Worm (Caenorhabditis elegans): ENCODE data around the gene B0393.4.
"Not testable (repeated sequence)": the region's sequence is repeated elsewhere in the genome, so short reads cannot be mapped to it uniquely, and the experiment has no call there.

B0393.4 gene

DNA sequence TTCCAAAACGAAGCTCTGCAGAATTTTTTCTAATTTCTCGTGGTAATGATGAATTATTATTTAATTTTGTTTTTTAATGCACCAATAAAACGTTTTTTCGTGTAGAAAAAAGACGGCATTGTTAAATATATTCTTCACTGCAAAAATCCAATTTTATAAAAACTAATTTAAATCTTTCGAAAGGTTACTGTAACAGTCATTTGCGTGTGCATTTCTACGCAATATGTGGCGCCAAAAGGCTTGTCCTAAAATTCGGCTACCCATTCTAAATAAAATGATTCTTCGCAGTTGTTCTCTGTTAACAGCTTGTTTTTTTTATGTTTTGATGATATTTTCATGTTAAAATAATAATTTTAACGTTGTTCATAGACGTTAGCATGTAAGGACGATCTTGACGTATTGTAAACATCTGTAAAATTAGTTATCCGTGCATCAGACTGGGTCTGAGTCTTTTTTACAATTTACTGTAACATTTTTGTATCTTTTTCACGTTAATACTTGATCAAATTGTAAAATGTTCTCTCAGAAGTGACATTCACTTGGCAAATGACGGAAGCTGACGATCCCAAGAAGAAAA is 29.2 kb upstream of the B0393.4 start, which contains the start of gene mip-1:
TSS of gene mip-1 (plus strand) at position 527 of the 577 bp plus-strand sequence.
- TF ChIP-seq nhr-77 (tag; optimal IDR thresholded peaks at IDR 0.05) (no peak), jun-1 (tag; optimal IDR thresholded peaks at IDR 0.05) (no peak), fkh-10 (GFP tag; optimal IDR thresholded peaks at IDR 0.05) (no peak), nhr-25 (tag; optimal IDR thresholded peaks at IDR 0.05) (no peak)

DNA sequence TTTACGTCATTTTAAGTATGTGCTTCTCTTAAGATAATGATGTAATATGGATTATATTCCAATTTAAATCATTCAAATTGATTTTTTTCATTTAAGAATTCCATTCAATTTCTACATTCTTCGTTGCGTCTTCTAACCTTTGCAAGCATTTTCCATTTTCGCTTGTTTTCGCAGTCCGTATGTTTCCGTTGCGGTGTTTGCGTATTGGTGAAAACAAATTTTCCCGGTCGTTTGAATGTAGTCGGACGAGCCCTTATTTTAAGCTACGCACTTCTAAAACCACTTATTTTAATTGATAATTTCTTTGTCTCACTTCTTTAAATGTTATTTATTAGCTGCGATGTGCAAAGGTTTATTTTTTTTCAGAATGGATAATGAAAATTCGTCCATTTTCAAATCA is 22.3 kb upstream of the B0393.4 start, which contains the start of gene mel-28:
TSS of gene mel-28 (plus strand) at position 367 of the 400 bp plus-strand sequence.
- TF ChIP-seq pha-4 (tag; optimal IDR thresholded peaks at IDR 0.05) (peak; percentile 48), egl-5 (tag; optimal IDR thresholded peaks at IDR 0.05) (peak; percentile 44), lin-15B (tag; optimal IDR thresholded peaks at IDR 0.05) (peak; percentile 20), nfya-1 (tag; optimal IDR thresholded peaks at IDR 0.05; ENCODE audit: insufficient read depth) (no peak), ztf-4 (tag; optimal IDR thresholded peaks at IDR 0.05) (no peak), ceh-16 (tag; optimal IDR thresholded peaks at IDR 0.05) (no peak), fkh-2 (tag; optimal IDR thresholded peaks at IDR 0.05) (no peak)

DNA sequence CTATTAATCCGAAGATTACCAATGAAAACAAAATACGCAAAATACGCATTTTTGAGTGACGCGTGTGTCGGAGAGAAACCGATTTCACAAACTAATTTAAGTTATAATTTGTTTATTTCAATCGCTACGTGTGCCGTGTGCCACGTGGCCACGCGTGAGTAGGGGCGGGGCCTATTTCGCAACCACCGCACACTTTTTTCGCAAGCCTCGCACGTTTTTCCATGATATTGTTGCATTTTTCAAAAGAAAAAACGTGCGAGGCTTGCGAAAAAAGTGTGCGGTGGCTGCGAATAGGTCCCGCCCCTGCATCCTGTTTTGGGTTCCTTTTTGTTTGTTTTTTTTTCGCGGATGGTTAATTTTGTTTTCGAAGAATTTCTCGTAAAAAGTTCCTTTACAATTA is 21.7 kb upstream of the B0393.4 start, which contains the start of gene enu-3.2:
TSS of gene enu-3.2 (minus strand) at position 105 of the 400 bp plus-strand sequence.
- TF ChIP-seq eor-1 (tag; optimal IDR thresholded peaks at IDR 0.05); fkh-2 (tag; optimal IDR thresholded peaks at IDR 0.05); fkh-10 (GFP tag; optimal IDR thresholded peaks at IDR 0.05): not testable (repeated sequence)

DNA sequence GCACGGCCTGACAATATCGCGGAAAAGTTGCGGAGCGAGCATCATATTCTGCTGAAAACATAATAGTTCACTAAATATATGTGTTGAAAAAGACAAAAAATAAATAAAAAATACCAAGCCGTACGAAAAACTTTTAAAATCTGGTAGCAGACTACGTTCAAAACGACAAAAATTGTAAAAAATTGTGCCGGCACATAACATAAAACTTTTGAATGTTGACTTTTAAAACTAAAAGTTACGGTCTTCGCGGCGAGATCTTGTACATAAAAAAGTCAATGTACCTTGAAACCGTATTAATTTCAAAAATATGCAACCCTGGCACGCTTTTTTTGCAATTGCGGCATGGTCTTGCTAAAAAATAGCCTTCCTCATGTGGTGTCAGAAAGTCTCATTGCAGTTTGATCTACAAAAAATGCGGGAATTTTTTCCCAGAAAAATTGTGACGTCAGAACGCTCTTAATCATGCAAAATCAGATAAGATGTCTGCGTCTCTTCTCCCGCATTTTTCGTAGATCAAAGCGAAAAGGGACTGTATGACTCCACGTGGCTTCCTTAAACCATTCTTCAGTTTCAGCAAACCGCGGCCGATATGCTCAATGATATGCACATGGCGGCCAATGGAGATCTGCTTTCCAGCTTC is 18.6 kb upstream of the B0393.4 start, which contains the start of the genes gex-5 and C38D4.10:
TSS of gene gex-5 (minus strand) at position 51 of the 640 bp plus-strand sequence.
TSS of gene C38D4.10 (plus strand) at position 590 of the 640 bp plus-strand sequence.
- not testable (repeated sequence) for TF ChIP-seq nhr-43 (tag; optimal IDR thresholded peaks at IDR 0.05; ENCODE audit: poor library complexity, severe bottlenecking); eor-1 (tag; optimal IDR thresholded peaks at IDR 0.05); elt-3 (tag; optimal IDR thresholded peaks at IDR 0.05)

DNA sequence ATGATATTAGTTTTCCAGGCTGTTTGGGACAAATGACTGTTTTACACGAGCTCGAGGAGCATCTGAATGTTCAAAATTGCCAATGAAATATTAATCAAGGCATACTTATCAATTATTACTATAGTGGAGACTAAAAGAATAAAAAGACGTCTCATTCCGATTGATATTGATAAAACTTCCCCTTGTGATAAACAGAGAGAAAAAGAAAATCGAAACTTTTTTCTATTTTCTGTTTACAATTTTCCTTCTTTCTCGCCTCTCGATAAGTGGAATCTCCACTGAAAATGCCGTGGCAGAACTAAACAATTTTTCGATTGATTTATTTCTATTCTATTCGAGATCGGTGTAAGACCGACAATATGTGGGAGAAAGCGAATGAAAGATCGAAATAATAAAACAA is 16.4 kb upstream of the B0393.4 start, which contains the start of gene B0393.9:
TSS of gene B0393.9 (minus strand) at position 303 of the 400 bp plus-strand sequence.
- TF ChIP-seq aly-2 (tag; optimal IDR thresholded peaks at IDR 0.05) (no peak), nhr-67 (tag; optimal IDR thresholded peaks at IDR 0.05) (no peak), elt-2 (tag; optimal IDR thresholded peaks at IDR 0.05) (peak; percentile 55), pqm-1 (tag; optimal IDR thresholded peaks at IDR 0.05) (peak; percentile 35)

DNA sequence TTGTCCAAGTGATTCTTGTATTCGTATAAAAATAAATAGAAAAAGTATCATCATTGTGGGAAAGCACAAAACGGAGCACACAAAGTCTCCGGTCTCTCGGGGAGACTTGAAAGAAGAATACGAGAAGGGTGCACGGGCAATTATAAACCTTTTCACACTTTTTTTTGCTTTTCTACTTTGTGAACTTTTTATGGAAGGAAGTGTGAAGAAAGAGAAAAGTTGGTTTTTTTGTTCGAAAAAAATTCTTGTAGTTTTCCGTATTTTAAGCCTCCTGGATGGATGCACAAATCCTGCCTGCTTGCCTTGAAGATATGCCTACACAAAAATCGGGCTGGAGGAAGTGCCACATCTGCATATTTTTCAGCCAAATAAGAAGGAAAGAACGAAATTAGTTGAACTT is 14.6 kb upstream of the B0393.4 start, which contains the start of gene B0393.7:
TSS of gene B0393.7 (minus strand) at position 101 of the 400 bp plus-strand sequence.
- TF ChIP-seq nhr-43 (tag; optimal IDR thresholded peaks at IDR 0.05; ENCODE audit: poor library complexity, severe bottlenecking) (no peak), ceh-28 (tag; optimal IDR thresholded peaks at IDR 0.05) (no peak), ZK546.5 (tag; optimal IDR thresholded peaks at IDR 0.05) (no peak), unc-62 (GFP tag; optimal IDR thresholded peaks at IDR 0.05) (no peak), snpc-4 (tag; optimal IDR thresholded peaks at IDR 0.05) (no peak), ztf-11 (tag; optimal IDR thresholded peaks at IDR 0.05) (no peak), nfya-1 (tag; optimal IDR thresholded peaks at IDR 0.05; ENCODE audit: insufficient read depth) (no peak)

DNA sequence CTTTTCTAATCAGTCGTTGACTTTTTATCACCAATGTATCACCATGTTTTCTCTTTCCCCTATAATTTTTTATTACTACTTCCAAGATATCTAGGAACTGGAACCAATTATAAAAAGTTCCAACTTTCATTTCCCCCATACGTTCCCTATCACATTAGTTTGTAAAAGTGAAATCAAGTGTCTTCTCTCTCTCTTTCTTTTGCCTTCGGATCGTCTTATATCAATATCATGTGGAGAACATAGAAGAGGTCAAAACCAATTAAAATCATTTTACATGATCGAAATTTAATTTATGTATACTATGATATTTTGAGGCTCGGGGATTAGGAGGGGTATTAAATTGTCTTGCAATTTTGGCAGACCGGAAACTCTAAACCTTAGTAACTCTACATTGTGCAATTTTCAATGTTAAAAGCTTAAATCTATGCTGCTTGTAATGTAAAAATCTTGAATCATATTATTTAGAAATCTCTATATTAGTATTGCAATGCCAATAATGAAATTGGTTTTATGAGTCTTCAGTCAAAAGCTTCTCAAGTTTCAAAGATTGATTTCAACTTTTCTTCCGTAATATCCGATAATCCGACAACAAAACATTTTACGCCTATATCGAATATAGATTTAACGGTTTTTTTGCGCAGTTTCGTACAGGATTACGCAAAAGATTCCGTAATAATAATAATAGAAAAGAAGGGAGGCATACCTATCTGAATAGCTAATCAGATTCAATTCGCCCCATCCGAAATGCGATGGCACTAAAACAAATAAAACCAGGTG is 4.6 kb upstream of the B0393.4 start:
- TF ChIP-seq nhr-67 (tag; optimal IDR thresholded peaks at IDR 0.05) (no peak), nhr-23 (tag; optimal IDR thresholded peaks at IDR 0.05) (no peak), elt-1 (tag; optimal IDR thresholded peaks at IDR 0.05) (no peak), fos-1 (tag; optimal IDR thresholded peaks at IDR 0.05) (no peak), nhr-77 (tag; optimal IDR thresholded peaks at IDR 0.05) (no peak), egl-5 (tag; optimal IDR thresholded peaks at IDR 0.05) (no peak), daf-12 (tag; optimal IDR thresholded peaks at IDR 0.05) (no peak), ama-1 (optimal IDR thresholded peaks at IDR 0.05) (no peak), tbx-2 (tag; optimal IDR thresholded peaks at IDR 0.05) (no peak), eor-1 (tag; optimal IDR thresholded peaks at IDR 0.05) (no peak)

All from whole organism, L3 larva.